Fruit fly (Drosophila melanogaster): Measurements from ENCODE around the gene Gr28b.

The Gr28b gene

dm6 chr2L:7409602-7410001 is 52.4 kb downstream of the Gr28b start, which contains the start of gene CG5181 (continued):
- no peak for TF ChIP-seq CG7987 (GFP tag; optimal IDR thresholded peaks at IDR 0.05)
- TF ChIP-seq ind (GFP tag; optimal IDR thresholded peaks at IDR 0.05) = no peak
- TF ChIP-seq luna (GFP tag; optimal IDR thresholded peaks at IDR 0.05) = no peak
- TF ChIP-seq tll (GFP tag; optimal IDR thresholded peaks at IDR 0.05) = no peak
- no peak for TF ChIP-seq Blimp-1 (GFP tag; optimal IDR thresholded peaks at IDR 0.05)
- no peak for TF ChIP-seq Kr (GFP tag; optimal IDR thresholded peaks at IDR 0.05)
- TF ChIP-seq jumu (GFP tag; optimal IDR thresholded peaks at IDR 0.05) = no peak
- TF ChIP-seq pb (GFP tag; optimal IDR thresholded peaks at IDR 0.05) = no peak
- TF ChIP-seq CG32767 (GFP tag; IDR thresholded peaks at IDR 0.05) = no peak
- no peak for TF ChIP-seq run (tag; optimal IDR thresholded peaks at IDR 0.05)
- no peak for TF ChIP-seq GATAe (GFP tag; conservative IDR thresholded peaks at IDR 0.05)
- no peak for TF ChIP-seq CG15269 (tag; optimal IDR thresholded peaks at IDR 0.05)
- TF ChIP-seq HLHmδ (GFP tag; optimal IDR thresholded peaks at IDR 0.05) = no peak
- TF ChIP-seq PHDP (tag; optimal IDR thresholded peaks at IDR 0.05) = no peak
- TF ChIP-seq disco-r (GFP tag; optimal IDR thresholded peaks at IDR 0.05) = no peak
- no peak for TF ChIP-seq her (GFP tag; optimal IDR thresholded peaks at IDR 0.05)
- peak; percentile 21 for TF ChIP-seq CG14710 (tag; optimal IDR thresholded peaks at IDR 0.05)
- TF ChIP-seq Dek (tag; optimal IDR thresholded peaks at IDR 0.05) = no peak
- TF ChIP-seq trem (tag; optimal IDR thresholded peaks at IDR 0.05) = peak; percentile 35
- TF ChIP-seq BEAF-32 (GFP tag; optimal IDR thresholded peaks at IDR 0.05) = peak; percentile 10
- TF ChIP-seq CG13775 (GFP tag; optimal IDR thresholded peaks at IDR 0.05) = no peak
- TF ChIP-seq Dref (GFP tag; IDR thresholded peaks at IDR 0.05) = no peak
- TF ChIP-seq peb (GFP tag; IDR thresholded peaks at IDR 0.05) = no peak
- TF ChIP-seq gce (GFP tag; IDR thresholded peaks at IDR 0.05) = no peak
- no peak for TF ChIP-seq Doc2 (GFP tag; IDR thresholded peaks at IDR 0.05)
- peak; percentile 34 for TF ChIP-seq CG4617 (GFP tag; optimal IDR thresholded peaks at IDR 0.05; ENCODE audit: borderline replicate concordance)
- no peak for TF ChIP-seq fru (optimal IDR thresholded peaks at IDR 0.05)
- TF ChIP-seq CG3726 (GFP tag; IDR thresholded peaks at IDR 0.05) = no peak
- TF ChIP-seq pfk (GFP tag; optimal IDR thresholded peaks at IDR 0.05) = peak; percentile 50
- no peak for TF ChIP-seq Meics (GFP tag; optimal IDR thresholded peaks at IDR 0.05)
- TF ChIP-seq CG18262 (tag; optimal IDR thresholded peaks at IDR 0.05) = no peak
- no peak for TF ChIP-seq CG2875 (GFP tag; optimal IDR thresholded peaks at IDR 0.05)
- peak; percentile 80 for TF ChIP-seq MBD-R2 (GFP tag; IDR thresholded peaks at IDR 0.05)
- TF ChIP-seq Usf (GFP tag; optimal IDR thresholded peaks at IDR 0.05) = no peak
- no peak for TF ChIP-seq az2 (GFP tag; optimal IDR thresholded peaks at IDR 0.05)
- TF ChIP-seq CG13287 (GFP tag; IDR thresholded peaks at IDR 0.05; ENCODE audit: partially characterized antibody) = peak; percentile 32; the same call in 1 of the 2 replicates
- peak; percentile 18 for TF ChIP-seq Dp (GFP tag; optimal IDR thresholded peaks at IDR 0.05)
- TF ChIP-seq CG11398 (GFP tag; optimal IDR thresholded peaks at IDR 0.05) = no peak
- no peak for TF ChIP-seq vfl (GFP tag; optimal IDR thresholded peaks at IDR 0.05)
- TF ChIP-seq Ada2b (GFP tag; IDR thresholded peaks at IDR 0.05) = no peak
- no peak for TF ChIP-seq Xrp1 (GFP tag; IDR thresholded peaks at IDR 0.05)

- peak; percentile 84 for TF ChIP-seq Med (GFP tag)
- TF ChIP-seq unc-4 (GFP tag; IDR thresholded peaks at IDR 0.05; ENCODE audit: partially characterized antibody) = no peak
- no peak for TF ChIP-seq CTCF (GFP tag; optimal IDR thresholded peaks at IDR 0.05)
- no peak for TF ChIP-seq ssp (GFP tag; IDR thresholded peaks at IDR 0.05)
- TF ChIP-seq chn (GFP tag; optimal IDR thresholded peaks at IDR 0.05) = no peak
- no peak for TF ChIP-seq fd96Cb (tag; optimal IDR thresholded peaks at IDR 0.05)
- TF ChIP-seq Dbx (GFP tag; IDR thresholded peaks at IDR 0.05) = peak; percentile 18; the same call in 1 of the 3 replicates
- TF ChIP-seq CG6813 (GFP tag; optimal IDR thresholded peaks at IDR 0.05) = no peak
- TF ChIP-seq gcm (GFP tag; optimal IDR thresholded peaks at IDR 0.05) = no peak
- no peak for TF ChIP-seq corto (GFP tag; optimal IDR thresholded peaks at IDR 0.05)
- TF ChIP-seq pnt (GFP tag; optimal IDR thresholded peaks at IDR 0.05) = no peak
- TF ChIP-seq jing (GFP tag; optimal IDR thresholded peaks at IDR 0.05) = no peak
- TF ChIP-seq wor (GFP tag; IDR thresholded peaks at IDR 0.05) = no peak
- TF ChIP-seq CG18599 (GFP tag; optimal IDR thresholded peaks at IDR 0.05) = no peak
Observed at dm6 chr2L:7409007-7409406, 53.0 kb downstream of the Gr28b start.
